Worm (Caenorhabditis elegans): Measurements from ENCODE around the gene C44C10.12.

DNA sequence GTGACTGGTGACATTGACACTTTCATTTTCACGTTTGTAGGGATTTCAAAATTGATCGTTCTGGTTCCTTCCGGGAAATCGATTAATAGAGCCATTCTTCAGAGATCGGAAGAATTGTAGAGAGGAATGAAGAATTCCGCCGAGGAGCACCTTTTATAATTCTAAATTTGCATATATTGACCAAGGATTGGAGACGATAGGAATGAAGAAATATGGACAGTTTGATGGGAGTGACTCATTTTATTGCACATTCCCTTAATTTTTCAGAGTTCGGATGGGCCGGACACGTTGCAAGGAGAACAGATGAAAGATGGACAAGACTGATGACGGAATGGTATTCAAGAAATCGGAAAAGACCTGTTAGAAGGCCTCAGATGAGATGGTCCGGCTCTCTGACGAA lies 3.5 kb downstream of the C44C10.12 start, which contains the start of gene C44C10.15:
- no peak for TF ChIP-seq nhr-76 (tag; optimal IDR thresholded peaks at IDR 0.05)
- no peak for TF ChIP-seq unc-62 (GFP tag; optimal IDR thresholded peaks at IDR 0.05)
- no peak for TF ChIP-seq ceh-43 (GFP tag; optimal IDR thresholded peaks at IDR 0.05)
- no peak for TF ChIP-seq tbx-8 (GFP tag; optimal IDR thresholded peaks at IDR 0.05)
- no peak for TF ChIP-seq ztf-11 (tag; optimal IDR thresholded peaks at IDR 0.05)
- TF ChIP-seq snpc-4 (tag; optimal IDR thresholded peaks at IDR 0.05) = no peak
- TF ChIP-seq lsy-2 (tag; optimal IDR thresholded peaks at IDR 0.05) = no peak
- no peak for TF ChIP-seq lin-13 (tag; optimal IDR thresholded peaks at IDR 0.05)
- no peak for TF ChIP-seq nhr-28 (tag; optimal IDR thresholded peaks at IDR 0.05)
- no peak for TF ChIP-seq blmp-1 (tag; optimal IDR thresholded peaks at IDR 0.05)
- no peak for TF ChIP-seq elt-3 (tag; optimal IDR thresholded peaks at IDR 0.05)
- no peak for TF ChIP-seq nhr-2 (tag; optimal IDR thresholded peaks at IDR 0.05)
